Fruit fly (Drosophila melanogaster) whole organism, embryonic: ENCODE results near the gene CG34136.

Experiments
- Antp ChIP-seq: fragments of 200-800 bp; sonication (Bioruptor generic); optimal IDR thresholded peaks from 3 replicates; lab custom pipeline; 2016; ENCODE audit warnings: missing biosample characterization, missing genetic modification characterization
- B-H2 ChIP-seq: fragments of 200-800 bp; sonication (Bioruptor generic); optimal IDR thresholded peaks from 2 replicates; lab custom pipeline; 2018; ENCODE audit warnings: missing biosample characterization, mild to moderate bottlenecking, missing genetic modification characterization
- CG10147 ChIP-seq: fragments of 200-800 bp; sonication (Bioruptor generic); optimal IDR thresholded peaks from 2 replicates; lab custom pipeline; 2019; ENCODE audit warnings: missing biosample characterization, mild to moderate bottlenecking, missing genetic modification characterization, moderate library complexity
- CG11247 ChIP-seq: fragments of 200-800 bp; sonication (Bioruptor generic); IDR thresholded peaks from 2 replicates; pipeline ENCODE4 v1.3.6; 2022; ENCODE audit warnings: missing biosample characterization, missing genetic modification characterization
- CG11504 ChIP-seq: fragments of 200-800 bp; sonication (Bioruptor generic); optimal IDR thresholded peaks from 3 replicates; lab custom pipeline; 2019; ENCODE audit warnings: missing biosample characterization, mild to moderate bottlenecking, missing genetic modification characterization, moderate library complexity
- CG13287 ChIP-seq: fragments of 200-800 bp; sonication (Bioruptor generic); IDR thresholded peaks from 2 replicates; pipeline ENCODE4 v1.3.6; 2022; ENCODE audit warnings: missing biosample characterization, missing genetic modification characterization; ENCODE audit not compliant: partially characterized antibody
- CG14667 ChIP-seq: fragments of 200-800 bp; sonication (Bioruptor generic); IDR thresholded peaks from 2 replicates; pipeline ENCODE4 v1.3.6; 2022; ENCODE audit warnings: missing biosample characterization, missing genetic modification characterization
- CG15011 ChIP-seq: fragments of 200-800 bp; sonication (Bioruptor generic); optimal IDR thresholded peaks from 3 replicates; lab custom pipeline; 2018; ENCODE audit warnings: missing biosample characterization, mild to moderate bottlenecking, missing genetic modification characterization
- CG15073 ChIP-seq: fragments of 200-800 bp; sonication (Bioruptor generic); optimal IDR thresholded peaks from 2 replicates; lab custom pipeline; 2016; ENCODE audit warnings: missing biosample characterization, missing genetic modification characterization
- CG15514 ChIP-seq: fragments of 200-800 bp; sonication (Bioruptor generic); optimal IDR thresholded peaks from 3 replicates; lab custom pipeline; 2017; ENCODE audit warnings: missing biosample characterization, missing genetic modification characterization, mild to moderate bottlenecking, moderate library complexity, missing genetic modification reagents
- CG1602 ChIP-seq: fragments of 200-800 bp; sonication (Bioruptor generic); optimal IDR thresholded peaks from 3 replicates; lab custom pipeline; 2016; ENCODE audit warnings: missing biosample characterization, missing genetic modification characterization
- CG17385 ChIP-seq: fragments of 200-800 bp; sonication (Bioruptor generic); optimal IDR thresholded peaks from 3 replicates; lab custom pipeline; 2018; ENCODE audit warnings: missing biosample characterization, mild to moderate bottlenecking, missing genetic modification characterization
- CG1792 ChIP-seq: fragments of 200-800 bp; sonication (Bioruptor generic); optimal IDR thresholded peaks from 2 replicates; lab custom pipeline; 2016; ENCODE audit warnings: missing biosample characterization, missing genetic modification characterization
- CG18476 ChIP-seq: fragments of 200-800 bp; sonication (Bioruptor generic); optimal IDR thresholded peaks from 2 replicates; lab custom pipeline; 2016; ENCODE audit warnings: missing biosample characterization, mild to moderate bottlenecking, missing genetic modification characterization
- CG2199 ChIP-seq: fragments of 200-800 bp; sonication (Bioruptor generic); IDR thresholded peaks from 3 replicates; pipeline ENCODE4 v1.3.6; 2022; ENCODE audit warnings: missing biosample characterization, missing genetic modification characterization
- CG2712 ChIP-seq: fragments of 200-800 bp; optimal IDR thresholded peaks from 3 replicates; lab custom pipeline; 2019; ENCODE audit warnings: missing biosample characterization, mild to moderate bottlenecking, missing genetic modification characterization, moderate library complexity
- CG31441 ChIP-seq: fragments of 200-800 bp; sonication (Bioruptor generic); IDR thresholded peaks from 2 replicates; pipeline ENCODE4 v1.3.6; 2022; ENCODE audit warnings: missing biosample characterization, missing genetic modification characterization
- CG34422 ChIP-seq: fragments of 200-800 bp; sonication (Bioruptor generic); IDR thresholded peaks from 3 replicates; pipeline ENCODE4 v1.3.6; 2022; ENCODE audit warnings: missing biosample characterization, missing genetic modification characterization
- CG3995 ChIP-seq: fragments of 200-800 bp; sonication (Bioruptor generic); optimal IDR thresholded peaks from 3 replicates; lab custom pipeline; 2016; ENCODE audit warnings: missing biosample characterization, missing genetic modification characterization
- CG4282 ChIP-seq: fragments of 200-800 bp; sonication (Bioruptor generic); optimal IDR thresholded peaks from 2 replicates; lab custom pipeline; 2016; ENCODE audit warnings: missing biosample characterization, missing genetic modification characterization
- CG4328 ChIP-seq: fragments of 200-800 bp; sonication (Bioruptor generic); optimal IDR thresholded peaks from 3 replicates; lab custom pipeline; 2017; ENCODE audit warnings: missing biosample characterization, missing genetic modification reagents, missing genetic modification characterization
- CG4424 ChIP-seq: fragments of 200-800 bp; sonication (Bioruptor generic); optimal IDR thresholded peaks from 3 replicates; lab custom pipeline; 2016; ENCODE audit warnings: missing biosample characterization, missing genetic modification characterization
- CG9437 ChIP-seq: fragments of 200-800 bp; sonication (Bioruptor generic); optimal IDR thresholded peaks from 2 replicates; lab custom pipeline; 2018; ENCODE audit warnings: missing biosample characterization, mild to moderate bottlenecking, missing genetic modification characterization
- CkIIα-i1 ChIP-seq: fragments of 200-800 bp; sonication (Bioruptor generic); IDR thresholded peaks from 2 replicates; pipeline ENCODE4 v1.3.6; 2022; ENCODE audit warnings: missing biosample characterization, missing genetic modification characterization
- H2.0 ChIP-seq: fragments of 200-800 bp; sonication (Bioruptor generic); IDR thresholded peaks from 2 replicates; pipeline ENCODE4 v1.3.6; 2022; ENCODE audit warnings: missing biosample characterization, missing genetic modification characterization
- MTF-1 ChIP-seq: fragments of 200-800 bp; sonication (Bioruptor generic); optimal IDR thresholded peaks from 2 replicates; lab custom pipeline; 2018; ENCODE audit warnings: missing biosample characterization, mild to moderate bottlenecking, missing genetic modification characterization, borderline replicate concordance
- Mes4 ChIP-seq: fragments of 200-800 bp; sonication (Bioruptor generic); optimal IDR thresholded peaks from 2 replicates; lab custom pipeline; 2016; ENCODE audit warnings: missing biosample characterization, missing genetic modification characterization
- Rx ChIP-seq: fragments of 200-800 bp; sonication (Bioruptor generic); IDR thresholded peaks from 2 replicates; pipeline ENCODE4 v1.3.6; 2022; ENCODE audit warnings: missing biosample characterization, missing genetic modification characterization
- Sox102F ChIP-seq: fragments of 200-800 bp; sonication (Bioruptor generic); optimal IDR thresholded peaks from 2 replicates; lab custom pipeline; 2018; ENCODE audit warnings: missing biosample characterization, mild to moderate bottlenecking, missing genetic modification characterization, moderate library complexity
- Taf1 ChIP-seq: fragments of 200-800 bp; sonication (Bioruptor generic); IDR thresholded peaks from 2 replicates; pipeline ENCODE4 v1.3.6; 2022; ENCODE audit warnings: missing biosample characterization, missing genetic modification characterization
- Xbp1 ChIP-seq: fragments of 200-800 bp; sonication (Bioruptor generic); optimal IDR thresholded peaks from 3 replicates; lab custom pipeline; 2016; ENCODE audit warnings: missing biosample characterization, mild to moderate bottlenecking, missing genetic modification characterization
- bbx ChIP-seq: fragments of 200-800 bp; sonication (Bioruptor generic); IDR thresholded peaks from 2 replicates; pipeline ENCODE4 v1.3.6; 2022; ENCODE audit warnings: missing biosample characterization, missing genetic modification characterization; ENCODE audit not compliant: partially characterized antibody
- bcd ChIP-seq: fragments of 200-800 bp; sonication (Bioruptor generic); optimal IDR thresholded peaks from 2 replicates; lab custom pipeline; 2017; ENCODE audit warnings: missing biosample characterization, mild to moderate bottlenecking, missing genetic modification characterization
- dysf ChIP-seq: fragments of 200-800 bp; sonication (Bioruptor generic); IDR thresholded peaks from 3 replicates; pipeline ENCODE4 v1.3.6; 2022; ENCODE audit warnings: missing biosample characterization, missing genetic modification characterization
- en ChIP-seq: fragments of 200-800 bp; sonication (Bioruptor generic); optimal IDR thresholded peaks from 2 replicates; lab custom pipeline; 2016; ENCODE audit warnings: missing biosample characterization, missing genetic modification characterization
- fd64A ChIP-seq: fragments of 200-800 bp; sonication (Bioruptor generic); optimal IDR thresholded peaks from 3 replicates; lab custom pipeline; 2018; ENCODE audit warnings: missing biosample characterization, mild to moderate bottlenecking, missing genetic modification characterization
- fd96Cb ChIP-seq: fragments of 200-800 bp; sonication (Bioruptor generic); optimal IDR thresholded peaks from 2 replicates; lab custom pipeline; 2018; ENCODE audit warnings: missing biosample characterization, mild to moderate bottlenecking, missing genetic modification characterization, moderate library complexity
- h ChIP-seq: fragments of >200 bp; optimal IDR thresholded peaks from 2 replicates; lab custom pipeline; 2017
- lov ChIP-seq, 2 experiments: fragments of 200-800 bp in 1 of 2; fragments of >200 bp in 1 of 2; sonication (Bioruptor generic) in 1 of 2; IDR thresholded peaks in 1 of 2; optimal IDR thresholded peaks in 1 of 2; 2 replicates in 1 of 2; 3 replicates in 1 of 2; pipeline versions ENCODE4 v1.3.6 to Lab custom; 2017 to 2022; ENCODE audit warnings: missing biosample characterization in 1 of 2, missing genetic modification characterization in 1 of 2
- peb ChIP-seq: fragments of 200-800 bp; sonication (Bioruptor generic); IDR thresholded peaks from 2 replicates; pipeline ENCODE4 v1.3.6; 2022; ENCODE audit warnings: missing biosample characterization, missing genetic modification characterization
- pum ChIP-seq: fragments of 200-800 bp; sonication (Bioruptor generic); optimal IDR thresholded peaks from 2 replicates; lab custom pipeline; 2016; ENCODE audit warnings: missing biosample characterization, missing genetic modification characterization
- row ChIP-seq: fragments of 200-800 bp; sonication (Bioruptor generic); IDR thresholded peaks from 3 replicates; pipeline ENCODE4 v1.3.6; 2022; ENCODE audit warnings: missing biosample characterization, missing genetic modification characterization
- salm ChIP-seq: fragments of 200-800 bp; sonication (Bioruptor generic); optimal IDR thresholded peaks from 2 replicates; lab custom pipeline; 2018; ENCODE audit warnings: missing biosample characterization, mild to moderate bottlenecking, missing genetic modification characterization
- stc ChIP-seq: fragments of 200-800 bp; sonication (Bioruptor generic); IDR thresholded peaks from 2 replicates; pipeline ENCODE4 v1.3.6; 2022; ENCODE audit warnings: missing biosample characterization, missing genetic modification characterization
- tin ChIP-seq: fragments of 200-800 bp; sonication (Bioruptor generic); optimal IDR thresholded peaks from 3 replicates; lab custom pipeline; 2016; ENCODE audit warnings: missing biosample characterization, missing genetic modification characterization
- unpg ChIP-seq: fragments of 200-800 bp; sonication (Bioruptor generic); optimal IDR thresholded peaks from 3 replicates; lab custom pipeline; 2018; ENCODE audit warnings: missing biosample characterization, mild to moderate bottlenecking, missing genetic modification characterization, moderate library complexity
- yki ChIP-seq: fragments of >200 bp; optimal IDR thresholded peaks from 3 replicates; lab custom pipeline; 2018
- zen2 ChIP-seq: fragments of 200-800 bp; sonication (Bioruptor generic); IDR thresholded peaks from 3 replicates; pipeline ENCODE4 v1.3.6; 2022; ENCODE audit warnings: missing biosample characterization, missing genetic modification characterization; ENCODE audit not compliant: partially characterized antibody
- zfh2 ChIP-seq: fragments of 200-800 bp; sonication (Bioruptor generic); optimal IDR thresholded peaks from 2 replicates; lab custom pipeline; 2016; ENCODE audit warnings: missing biosample characterization, missing genetic modification characterization

CG34136 gene

DNA sequence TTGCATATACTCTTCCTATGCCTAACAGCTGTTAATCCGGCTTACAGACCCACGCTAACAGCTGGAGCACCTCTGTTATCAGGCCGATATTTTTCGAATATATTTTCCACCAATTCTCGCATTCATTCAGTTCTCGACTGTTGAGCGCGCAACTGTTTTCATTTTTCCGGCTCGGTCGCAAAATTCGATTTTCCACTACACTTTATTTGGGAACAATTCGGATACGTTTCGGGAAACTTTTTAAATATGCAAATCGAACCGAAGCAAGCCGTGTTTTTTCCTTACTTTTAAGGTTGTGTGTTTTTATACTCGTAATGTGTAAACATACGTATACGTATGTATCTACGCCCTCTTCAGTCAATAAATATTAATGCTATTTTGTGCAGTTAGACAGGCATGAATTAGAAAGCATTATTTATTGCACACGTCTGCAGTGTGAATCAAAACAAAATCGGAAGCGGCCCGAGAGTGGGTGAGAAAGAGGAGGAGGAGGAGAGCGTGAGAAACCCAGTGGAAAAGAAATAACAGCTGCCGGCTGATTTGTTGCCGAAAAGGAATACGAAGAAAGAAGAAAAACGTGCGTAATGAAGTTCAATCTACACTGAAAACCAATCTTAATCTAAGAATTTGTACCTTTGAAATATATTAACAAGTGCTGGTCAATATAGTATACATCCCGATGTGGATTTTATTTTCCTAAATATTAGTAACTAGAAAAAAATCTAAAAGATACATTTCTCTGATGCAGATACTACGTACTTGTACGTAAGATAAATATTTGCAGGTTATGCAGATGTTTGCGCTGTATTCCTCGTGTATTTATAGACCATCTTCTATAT lies 11.1 kb downstream of the CG34136 start (continued):
- TF ChIP-seq CG13287 (peak; percentile 26; the same call in 1 of the 2 replicates), CG15514 (GFP tag; lab: Kevin White, UChicago) (peak; percentile 17), B-H2 (no peak), CG11504 (tag; lab: Kevin White, UChicago) (no peak), CG2712 (peak; percentile 12), zen2 (GFP tag; lab: Robert Waterston, UW) (no peak), MTF-1 (GFP tag; lab: Kevin White, UChicago) (no peak), Xbp1 (GFP tag; lab: Kevin White, UChicago) (peak; percentile 8), unpg (GFP tag; lab: Kevin White, UChicago) (peak; percentile 29), lov (optimal IDR thresholded peaks at IDR 0.05; lab: Kevin White, UChicago) (no peak), lov (GFP tag; IDR thresholded peaks at IDR 0.05; lab: Robert Waterston, UW) (no peak), stc (GFP tag; lab: Robert Waterston, UW) (no peak), bcd (no peak), CG4328 (GFP tag; lab: Kevin White, UChicago) (no peak), fd64A (GFP tag; lab: Kevin White, UChicago) (no peak), Taf1 (GFP tag; lab: Robert Waterston, UW) (no peak), CkIIα-i1 (GFP tag; lab: Robert Waterston, UW) (no peak), dysf (GFP tag; lab: Robert Waterston, UW) (no peak), Sox102F (peak; percentile 43), salm (tag; lab: Kevin White, UChicago) (no peak), CG15073 (GFP tag; lab: Kevin White, UChicago) (no peak), Rx (GFP tag; lab: Robert Waterston, UW) (no peak), CG2199 (GFP tag; lab: Robert Waterston, UW) (0 out of 3 replicates have a peak, but pooled peaks have one; percentile 16), CG15011 (GFP tag; lab: Kevin White, UChicago) (no peak), CG11247 (GFP tag; lab: Robert Waterston, UW) (no peak), bbx (GFP tag; lab: Robert Waterston, UW) (0 out of 2 replicates have a peak, but pooled peaks have one; percentile 22), row (0 out of 3 replicates have a peak, but pooled peaks have one; percentile 14), Mes4 (GFP tag; lab: Kevin White, UChicago) (no peak), CG10147 (GFP tag; lab: Kevin White, UChicago) (peak; percentile 7), CG34422 (GFP tag; lab: Robert Waterston, UW) (peak; percentile 28; the same call in 1 of the 3 replicates)

DNA sequence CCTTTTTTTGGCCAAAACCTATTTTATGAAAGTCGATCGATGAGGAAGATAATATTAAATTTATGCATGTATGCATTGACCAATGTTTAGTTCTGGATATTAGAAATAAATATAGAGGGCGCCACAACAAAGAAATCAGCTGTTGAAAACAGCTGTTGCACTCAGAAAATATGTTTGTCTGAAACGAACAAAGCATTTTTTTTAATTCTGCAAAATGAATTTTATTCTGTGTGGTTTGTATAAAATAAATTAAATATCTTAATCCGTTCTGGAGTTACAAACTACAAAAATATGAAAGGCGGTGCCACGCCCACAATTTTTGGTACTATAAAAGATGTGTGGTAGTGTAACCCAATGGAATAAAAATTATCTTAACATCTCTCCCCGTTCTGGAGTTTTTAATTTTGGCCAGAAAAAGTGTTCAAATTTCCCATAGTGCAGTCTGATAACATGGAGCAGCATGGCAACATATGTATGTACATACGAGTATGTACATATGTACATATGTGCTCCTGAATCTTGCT lies 12.1 kb downstream of the CG34136 start:
- TF ChIP-seq CG14667 (GFP tag; lab: Robert Waterston, UW) (no peak), Mes4 (GFP tag; lab: Kevin White, UChicago) (peak; percentile 31), CG9437 (GFP tag; lab: Kevin White, UChicago) (no peak), CG31441 (GFP tag; lab: Robert Waterston, UW) (peak; percentile 49), yki (lab: Kevin White, UChicago) (no peak), h (no peak), pum (GFP tag; lab: Kevin White, UChicago) (peak; percentile 24), H2.0 (GFP tag; lab: Robert Waterston, UW) (peak; percentile 59), CG17385 (GFP tag; lab: Kevin White, UChicago) (peak; percentile 57), CG4282 (GFP tag; lab: Kevin White, UChicago) (no peak), zfh2 (GFP tag; lab: Kevin White, UChicago) (peak; percentile 6), CG3995 (no peak), tin (GFP tag; lab: Kevin White, UChicago) (peak; percentile 45), fd96Cb (peak; percentile 38), CG18476 (peak; percentile 64), CG1792 (GFP tag; lab: Kevin White, UChicago) (peak; percentile 19), CG34422 (GFP tag; lab: Robert Waterston, UW) (0 out of 3 replicates have a peak, but pooled peaks have one; percentile 13), en (GFP tag; lab: Kevin White, UChicago) (peak; percentile 30), CG1602 (GFP tag; lab: Kevin White, UChicago) (peak; percentile 33), CG4424 (peak; percentile 40), peb (peak; percentile 17; the same call in 1 of the 2 replicates), Antp (peak; percentile 8)
